Fruit fly (Drosophila melanogaster) whole organism, embryonic: ENCODE results near the gene Rpt5.

Experiments
- ATbp ChIP-seq: fragments of 200-800 bp; sonication (Bioruptor generic); optimal IDR thresholded peaks from 2 replicates; lab custom pipeline; 2017; ENCODE audit warnings: missing biosample characterization, mild to moderate bottlenecking, missing genetic modification characterization, missing genetic modification reagents
- Atf3 ChIP-seq: fragments of 200-800 bp; sonication (Bioruptor generic); optimal IDR thresholded peaks from 3 replicates; lab custom pipeline; 2016; ENCODE audit warnings: missing biosample characterization, missing genetic modification characterization
- B-H2 ChIP-seq: fragments of 200-800 bp; sonication (Bioruptor generic); optimal IDR thresholded peaks from 2 replicates; lab custom pipeline; 2018; ENCODE audit warnings: missing biosample characterization, mild to moderate bottlenecking, missing genetic modification characterization
- CG10209 ChIP-seq: fragments of 200-800 bp; sonication (Bioruptor generic); optimal IDR thresholded peaks from 3 replicates; lab custom pipeline; 2017; ENCODE audit warnings: missing biosample characterization, mild to moderate bottlenecking, missing genetic modification characterization, missing genetic modification reagents
- CG10321 ChIP-seq: fragments of 200-800 bp; sonication (Bioruptor generic); IDR thresholded peaks from 2 replicates; pipeline ENCODE4 v1.3.6; 2022; ENCODE audit warnings: missing biosample characterization, missing genetic modification characterization
- CG12155 ChIP-seq: fragments of 200-800 bp; sonication (Bioruptor generic); optimal IDR thresholded peaks from 3 replicates; lab custom pipeline; 2016; ENCODE audit warnings: missing biosample characterization, missing genetic modification characterization
- CG1233 ChIP-seq: fragments of 200-800 bp; sonication (Bioruptor generic); optimal IDR thresholded peaks from 4 replicates; lab custom pipeline; 2018; ENCODE audit warnings: missing biosample characterization, mild to moderate bottlenecking, missing genetic modification characterization
- CG12744 ChIP-seq: fragments of 200-800 bp; sonication (Bioruptor generic); optimal IDR thresholded peaks from 2 replicates; lab custom pipeline; 2016; ENCODE audit warnings: missing biosample characterization, missing genetic modification characterization
- CG12769 ChIP-seq: fragments of 200-800 bp; sonication (Bioruptor generic); optimal IDR thresholded peaks from 2 replicates; lab custom pipeline; 2019; ENCODE audit warnings: missing biosample characterization, mild to moderate bottlenecking, missing genetic modification characterization, moderate library complexity
- CG13424 ChIP-seq: fragments of 200-800 bp; sonication (Bioruptor generic); optimal IDR thresholded peaks from 2 replicates; lab custom pipeline; 2019; ENCODE audit warnings: missing biosample characterization, mild to moderate bottlenecking, missing genetic modification characterization, moderate library complexity
- CG15479 ChIP-seq: fragments of 200-800 bp; sonication (Bioruptor generic); optimal IDR thresholded peaks from 3 replicates; lab custom pipeline; 2019; ENCODE audit warnings: missing biosample characterization, mild to moderate bottlenecking, missing genetic modification characterization, moderate library complexity
- CG16813 ChIP-seq: fragments of 200-800 bp; sonication (Bioruptor generic); IDR thresholded peaks from 3 replicates; pipeline ENCODE4 v1.3.6; 2022; ENCODE audit warnings: missing biosample characterization, missing genetic modification characterization; ENCODE audit not compliant: partially characterized antibody
- CG17612 ChIP-seq: fragments of 200-800 bp; sonication (Bioruptor generic); IDR thresholded peaks from 2 replicates; pipeline ENCODE4 v1.3.6; 2022; ENCODE audit warnings: missing biosample characterization, missing genetic modification characterization
- CG2712 ChIP-seq: fragments of 200-800 bp; optimal IDR thresholded peaks from 3 replicates; lab custom pipeline; 2019; ENCODE audit warnings: missing biosample characterization, mild to moderate bottlenecking, missing genetic modification characterization, moderate library complexity
- CG31365 ChIP-seq: fragments of 200-800 bp; sonication (Bioruptor generic); optimal IDR thresholded peaks from 2 replicates; lab custom pipeline; 2018; ENCODE audit warnings: missing biosample characterization, mild to moderate bottlenecking, missing genetic modification characterization
- CG32772 ChIP-seq: fragments of 200-800 bp; sonication (Bioruptor generic); IDR thresholded peaks from 2 replicates; pipeline ENCODE4 v1.3.6; 2022; ENCODE audit warnings: missing biosample characterization, missing genetic modification characterization
- CG34224 ChIP-seq: fragments of 200-800 bp; sonication (Bioruptor generic); IDR thresholded peaks from 3 replicates; pipeline ENCODE4 v1.3.6; 2022; ENCODE audit warnings: missing biosample characterization, missing genetic modification characterization; ENCODE audit not compliant: partially characterized antibody
- CG4404 ChIP-seq: fragments of 200-800 bp; sonication (Bioruptor generic); IDR thresholded peaks from 2 replicates; pipeline ENCODE4 v1.3.6; 2022; ENCODE audit warnings: missing biosample characterization, missing genetic modification characterization
- CG7271 ChIP-seq: fragments of 200-800 bp; sonication (Bioruptor generic); optimal IDR thresholded peaks from 2 replicates; lab custom pipeline; 2018; ENCODE audit warnings: missing biosample characterization, mild to moderate bottlenecking, missing genetic modification characterization, moderate library complexity
- CG8290 ChIP-seq, 3 experiments: fragments of 200-800 bp; sonication (Bioruptor generic); optimal IDR thresholded peaks; 2 replicates each; lab custom pipeline; 2016 to 2019; ENCODE audit warnings: missing biosample characterization in 3 of 3, missing genetic modification characterization in 3 of 3, mild to moderate bottlenecking in 2 of 3, moderate library complexity in 1 of 3
- CG8359 ChIP-seq: fragments of 200-800 bp; sonication (Bioruptor generic); optimal IDR thresholded peaks from 2 replicates; lab custom pipeline; 2017; ENCODE audit warnings: missing biosample characterization, mild to moderate bottlenecking, missing genetic modification characterization, borderline replicate concordance
- Dll ChIP-seq: fragments of 200-800 bp; sonication (Bioruptor generic); IDR thresholded peaks from 4 replicates; pipeline ENCODE4 v1.3.6; 2022; ENCODE audit warnings: missing biosample characterization, missing genetic modification characterization; ENCODE audit not compliant: partially characterized antibody
- E2f2 ChIP-seq: fragments of 200-800 bp; sonication (Bioruptor generic); IDR thresholded peaks from 2 replicates; pipeline ENCODE4 v1.3.6; 2022; ENCODE audit warnings: missing biosample characterization, missing genetic modification characterization
- Gug ChIP-seq: fragments of 200-800 bp; sonication (Bioruptor generic); IDR thresholded peaks from 4 replicates; pipeline ENCODE4 v1.3.6; 2022; ENCODE audit warnings: missing biosample characterization, missing genetic modification characterization
- Hmr ChIP-seq: fragments of 200-800 bp; sonication (Bioruptor generic); optimal IDR thresholded peaks from 3 replicates; lab custom pipeline; 2017; ENCODE audit warnings: mild to moderate bottlenecking, missing biosample characterization, missing genetic modification reagents, missing genetic modification characterization
- MESR4 ChIP-seq: fragments of 200-800 bp; sonication (Bioruptor generic); optimal IDR thresholded peaks from 2 replicates; lab custom pipeline; 2018; ENCODE audit warnings: missing biosample characterization, mild to moderate bottlenecking, missing genetic modification characterization, moderate library complexity
- Max ChIP-seq: fragments of 200-800 bp; sonication (Bioruptor generic); optimal IDR thresholded peaks from 2 replicates; lab custom pipeline; 2016; ENCODE audit warnings: missing biosample characterization, mild to moderate bottlenecking, missing genetic modification characterization
- Med ChIP-seq: fragments of 200-800 bp; sonication (Bioruptor generic); peaks from one replicate; lab custom pipeline; 2016; ENCODE audit warnings: missing biosample characterization, missing genetic modification characterization, mild to moderate bottlenecking, inconsistent platforms, moderate library complexity
- Mes4 ChIP-seq: fragments of 200-800 bp; sonication (Bioruptor generic); optimal IDR thresholded peaks from 2 replicates; lab custom pipeline; 2016; ENCODE audit warnings: missing biosample characterization, missing genetic modification characterization
- PHDP ChIP-seq: fragments of 200-800 bp; sonication (Bioruptor generic); optimal IDR thresholded peaks from 3 replicates; lab custom pipeline; 2018; ENCODE audit warnings: missing biosample characterization, mild to moderate bottlenecking, missing genetic modification characterization, moderate library complexity
- Six4 ChIP-seq: fragments of 200-800 bp; sonication (Bioruptor generic); optimal IDR thresholded peaks from 2 replicates; lab custom pipeline; 2016; ENCODE audit warnings: missing biosample characterization, missing genetic modification characterization
- Xrp1 ChIP-seq: fragments of 200-800 bp; sonication (Bioruptor generic); IDR thresholded peaks from 2 replicates; pipeline ENCODE4 v1.3.6; 2022; ENCODE audit warnings: missing biosample characterization, missing genetic modification characterization
- YL-1 ChIP-seq: fragments of 200-800 bp; sonication (Bioruptor generic); optimal IDR thresholded peaks from 3 replicates; lab custom pipeline; 2017; ENCODE audit warnings: missing biosample characterization, mild to moderate bottlenecking, missing genetic modification characterization
- btn ChIP-seq: fragments of 200-800 bp; sonication (Bioruptor generic); optimal IDR thresholded peaks from 2 replicates; lab custom pipeline; 2016; ENCODE audit warnings: missing biosample characterization, missing genetic modification characterization
- corto ChIP-seq: fragments of 200-800 bp; sonication (Bioruptor generic); optimal IDR thresholded peaks from 2 replicates; lab custom pipeline; 2016; ENCODE audit warnings: missing biosample characterization, mild to moderate bottlenecking, missing genetic modification characterization, moderate library complexity
- dimm ChIP-seq: fragments of 200-800 bp; sonication (Bioruptor generic); IDR thresholded peaks from 2 replicates; pipeline ENCODE4 v1.3.6; 2022; ENCODE audit warnings: missing biosample characterization, missing genetic modification characterization
- gfzf ChIP-seq: fragments of 200-800 bp; sonication (Bioruptor generic); optimal IDR thresholded peaks from 2 replicates; lab custom pipeline; 2016; ENCODE audit warnings: missing biosample characterization, mild to moderate bottlenecking, missing genetic modification characterization, moderate library complexity
- h ChIP-seq: fragments of >200 bp; optimal IDR thresholded peaks from 2 replicates; lab custom pipeline; 2017
- pb ChIP-seq: fragments of 200-800 bp; sonication (Bioruptor generic); optimal IDR thresholded peaks from 3 replicates; lab custom pipeline; 2016; ENCODE audit warnings: missing biosample characterization, missing genetic modification characterization
- pita ChIP-seq: fragments of 200-800 bp; sonication (Bioruptor generic); optimal IDR thresholded peaks from 2 replicates; lab custom pipeline; 2017; ENCODE audit warnings: missing biosample characterization, mild to moderate bottlenecking, missing genetic modification characterization
- prd ChIP-seq, 3 experiments: fragments of >200 bp in 2 of 3; fragments of 200-800 bp in 1 of 3; sonication (Bioruptor generic) in 1 of 3; optimal IDR thresholded peaks in 2 of 3; IDR thresholded peaks in 1 of 3; 2 replicates in 2 of 3; 3 replicates in 1 of 3; pipeline versions ENCODE4 v1.3.6 to Lab custom; 2017 to 2022; ENCODE audit warnings: missing biosample characterization in 1 of 3, missing genetic modification characterization in 1 of 3
- ro ChIP-seq: fragments of 200-800 bp; sonication (Bioruptor generic); IDR thresholded peaks from 2 replicates; pipeline ENCODE4 v1.3.6; 2022; ENCODE audit warnings: missing biosample characterization, missing genetic modification characterization
- so ChIP-seq: fragments of 200-800 bp; sonication (Bioruptor generic); IDR thresholded peaks from 3 replicates; pipeline ENCODE4 v1.3.6; 2022; ENCODE audit warnings: missing biosample characterization, missing genetic modification characterization
- stc ChIP-seq: fragments of 200-800 bp; sonication (Bioruptor generic); IDR thresholded peaks from 2 replicates; pipeline ENCODE4 v1.3.6; 2022; ENCODE audit warnings: missing biosample characterization, missing genetic modification characterization
- tap ChIP-seq: fragments of 200-800 bp; optimal IDR thresholded peaks from 3 replicates; lab custom pipeline; 2019; ENCODE audit warnings: missing biosample characterization, mild to moderate bottlenecking, missing genetic modification characterization, moderate library complexity
- tll ChIP-seq, 2 experiments: fragments of 200-800 bp in 1 of 2; fragments of >200 bp in 1 of 2; sonication (Bioruptor generic) in 1 of 2; optimal IDR thresholded peaks; 2 replicates each; lab custom pipeline; 2017 to 2019; ENCODE audit warnings: missing biosample characterization in 2 of 2, missing genetic modification characterization in 2 of 2, mild to moderate bottlenecking in 1 of 2, moderate library complexity in 1 of 2
- trh ChIP-seq: fragments of 200-800 bp; sonication (Bioruptor generic); optimal IDR thresholded peaks from 2 replicates; lab custom pipeline; 2016; ENCODE audit warnings: missing biosample characterization, missing genetic modification characterization

Rpt5 gene

DNA sequence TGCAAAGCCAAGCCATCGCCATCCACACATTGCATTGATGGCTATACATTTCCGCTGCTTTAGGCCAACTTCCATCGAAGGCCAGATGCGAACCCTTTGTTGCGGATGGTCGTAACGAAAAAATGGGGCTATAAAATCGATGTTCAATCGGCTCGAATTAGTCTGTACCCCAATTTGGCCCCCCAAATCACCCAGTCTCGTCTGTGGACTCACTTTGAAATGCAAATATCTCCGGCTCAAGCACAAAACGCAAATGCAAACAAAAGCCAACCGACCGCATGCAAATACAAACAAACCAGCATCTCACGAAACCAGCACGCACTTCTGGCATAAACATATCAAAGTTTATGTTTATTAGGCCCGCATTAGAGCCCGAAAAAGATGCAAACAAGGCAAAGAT lies 16.3 kb upstream of the Rpt5 start (continued):
- no peak for TF ChIP-seq CG7271 (tag; lab: Kevin White, UChicago)
- 0 out of 3 replicates have a peak, but pooled peaks have one; percentile 21 for TF ChIP-seq so
- peak; percentile 59 for TF ChIP-seq CG12769 (tag; lab: Kevin White, UChicago)
- TF ChIP-seq CG2712: no peak
- no peak for TF ChIP-seq MESR4 (GFP tag; lab: Kevin White, UChicago)
- TF ChIP-seq Xrp1: 0 out of 2 replicates have a peak, but pooled peaks have one; percentile 16
- no peak for TF ChIP-seq B-H2
- TF ChIP-seq tap (tag; lab: Kevin White, UChicago): no peak
- TF ChIP-seq gfzf: no peak
- no peak for TF ChIP-seq YL-1 (GFP tag; lab: Kevin White, UChicago)
- no peak for TF ChIP-seq E2f2
- TF ChIP-seq Med (GFP tag; lab: Kevin White, UChicago): peak; percentile 65
- no peak for TF ChIP-seq CG8290 (GFP tag; optimal IDR thresholded peaks at IDR 0.05; lab: Kevin White, UChicago)
- TF ChIP-seq CG8290 (tag; optimal IDR thresholded peaks at IDR 0.05; lab: Kevin White, UChicago): no peak
- TF ChIP-seq CG12744: no peak
- peak; percentile 7 for TF ChIP-seq pb (GFP tag; lab: Kevin White, UChicago)
- no peak for TF ChIP-seq Six4 (GFP tag; lab: Kevin White, UChicago)
- TF ChIP-seq btn (GFP tag; lab: Kevin White, UChicago): no peak
- no peak for TF ChIP-seq prd (optimal IDR thresholded peaks at IDR 0.05; lab: Kevin White, UChicago)
- no peak for TF ChIP-seq prd (GFP tag; IDR thresholded peaks at IDR 0.05; lab: Robert Waterston, UW)
- TF ChIP-seq Dll (GFP tag; lab: Robert Waterston, UW): no peak
- TF ChIP-seq ATbp (GFP tag; lab: Kevin White, UChicago): peak; percentile 42
- no peak for TF ChIP-seq CG12155 (GFP tag; lab: Kevin White, UChicago)
- TF ChIP-seq corto (GFP tag; lab: Kevin White, UChicago): no peak
- TF ChIP-seq CG13424: no peak
- TF ChIP-seq CG16813 (GFP tag; lab: Robert Waterston, UW): no peak
- TF ChIP-seq, all 482 proteins: peak for 14

DNA sequence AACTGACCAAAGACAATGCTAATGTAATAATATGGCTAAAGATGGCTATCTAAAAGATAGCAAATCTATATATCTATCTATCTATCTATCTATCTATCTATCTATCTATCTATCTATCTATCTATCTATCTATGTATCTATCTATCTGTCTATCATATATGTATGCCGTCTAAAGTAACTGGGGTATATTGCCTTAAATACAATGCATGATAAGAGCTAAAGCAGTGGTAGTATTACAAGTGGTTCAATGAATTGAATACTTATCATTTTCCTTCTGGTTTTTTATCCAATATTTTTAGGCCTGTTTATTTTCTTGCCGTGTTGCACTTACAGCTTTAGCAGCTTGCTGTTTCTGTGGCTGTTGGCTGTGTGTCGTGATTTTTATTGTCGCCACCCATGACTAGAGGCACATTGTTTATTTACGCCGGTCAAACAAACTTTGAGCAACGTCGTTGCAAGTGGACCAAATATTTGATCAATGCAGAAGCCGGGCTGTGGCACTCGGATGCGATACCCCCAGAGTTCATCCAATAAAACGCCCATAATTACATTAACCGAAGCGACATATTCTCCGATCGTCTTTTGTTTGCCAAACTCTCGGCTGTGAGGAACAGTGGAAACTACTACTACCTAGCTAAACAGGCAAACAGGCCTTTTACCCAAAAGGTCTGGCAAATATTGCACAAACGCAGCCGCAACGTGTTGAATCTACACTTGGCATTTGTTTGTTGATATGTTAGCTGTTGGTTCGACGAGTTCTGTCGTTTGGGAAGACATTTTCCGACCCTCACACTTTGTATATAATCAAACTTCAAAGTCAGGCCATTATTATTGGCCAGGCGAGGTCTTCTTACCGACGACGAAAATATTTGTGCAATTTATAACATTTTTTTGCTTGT lies 14.8 kb upstream of the Rpt5 start:
- TF ChIP-seq tll (GFP tag; optimal IDR thresholded peaks at IDR 0.05; lab: Kevin White, UChicago) (peak in 1 of 2 experiments; percentile 74), CG8359 (GFP tag; lab: Kevin White, UChicago) (peak; percentile 54), PHDP (tag; lab: Kevin White, UChicago) (no peak), pita (GFP tag; lab: Kevin White, UChicago) (no peak), CG10321 (no peak), h (no peak), E2f2 (no peak), corto (GFP tag; lab: Kevin White, UChicago) (no peak), CG31365 (tag; lab: Kevin White, UChicago) (peak; percentile 10), CG15479 (GFP tag; lab: Kevin White, UChicago) (peak; percentile 4), trh (GFP tag; lab: Kevin White, UChicago) (no peak), prd (optimal IDR thresholded peaks at IDR 0.05; lab: Kevin White, UChicago) (no peak), prd (GFP tag; IDR thresholded peaks at IDR 0.05; lab: Robert Waterston, UW) (0 out of 3 replicates have a peak, but pooled peaks have one; percentile 14), Gug (no peak), CG32772 (no peak), stc (GFP tag; lab: Robert Waterston, UW) (no peak), CG4404 (GFP tag; lab: Robert Waterston, UW) (no peak), CG1233 (GFP tag; lab: Kevin White, UChicago) (no peak), Hmr (GFP tag; lab: Kevin White, UChicago) (no peak), Max (GFP tag; lab: Kevin White, UChicago) (no peak), Atf3 (GFP tag; lab: Kevin White, UChicago) (no peak), CG10209 (GFP tag; lab: Kevin White, UChicago) (peak; percentile 10), Mes4 (no peak), CG17612 (GFP tag; lab: Robert Waterston, UW) (no peak), ro (GFP tag; lab: Robert Waterston, UW) (no peak), CG34224 (GFP tag; lab: Robert Waterston, UW) (no peak), Med (GFP tag; lab: Kevin White, UChicago) (peak; percentile 57), dimm (GFP tag; lab: Robert Waterston, UW) (no peak)
